Worm (Caenorhabditis elegans) whole organism, young adult: ENCODE data around the gene mtpn-1.

Source experiments
- B0035.1 ChIP-seq: sonication (generic microtip); optimal IDR thresholded peaks from 2 replicates; lab custom pipeline; 2016; ENCODE audit warnings: missing genetic modification characterization, mild to moderate bottlenecking, missing compliant biosample characterization, missing genotype, missing genetic modification reagents
- F23B12.7 ChIP-seq: sonication (generic microtip); optimal IDR thresholded peaks from 2 replicates; lab custom pipeline; 2017; ENCODE audit warnings: missing genetic modification characterization, mild to moderate bottlenecking, missing compliant biosample characterization, antibody characterized with exemption, moderate library complexity; ENCODE audit not compliant: insufficient read depth
- F39B2.1 ChIP-seq: fragments of 200-800 bp; sonication (Bioruptor generic); IDR thresholded peaks from 2 replicates; pipeline ENCODE4 v1.3.6; 2022; ENCODE audit warnings: missing genetic modification reagents, missing genetic modification characterization, missing compliant biosample characterization
- F55B11.4 ChIP-seq: sonication (generic microtip); optimal IDR thresholded peaks from 2 replicates; lab custom pipeline; 2016; ENCODE audit warnings: missing compliant biosample characterization, missing genetic modification characterization, borderline replicate concordance; ENCODE audit not compliant: insufficient read depth
- F57C9.4 ChIP-seq: sonication (generic microtip); optimal IDR thresholded peaks from 2 replicates; lab custom pipeline; 2017; ENCODE audit warnings: mild to moderate bottlenecking, missing genetic modification characterization, missing compliant biosample characterization
- K11D2.4 ChIP-seq: fragments of 200-800 bp; sonication (Bioruptor generic); IDR thresholded peaks from 2 replicates; pipeline ENCODE4 v1.3.6; 2022; ENCODE audit warnings: missing genetic modification reagents, missing genetic modification characterization, missing compliant biosample characterization
- T26A5.8 ChIP-seq: sonication (generic microtip); optimal IDR thresholded peaks from 2 replicates; lab custom pipeline; 2016; ENCODE audit warnings: missing genetic modification characterization, missing compliant biosample characterization
- Y95B8A.8 ChIP-seq: fragments of 200-800 bp; sonication (Bioruptor generic); IDR thresholded peaks from 2 replicates; pipeline ENCODE4 v1.3.6; 2022; ENCODE audit warnings: missing genetic modification reagents, missing genetic modification characterization, missing compliant biosample characterization
- akir-1 ChIP-seq: fragments of 200-800 bp; sonication (Bioruptor generic); optimal IDR thresholded peaks from 2 replicates; lab custom pipeline; 2018; ENCODE audit warnings: mild to moderate bottlenecking, missing genetic modification characterization, moderate library complexity, missing compliant biosample characterization
- attf-3 ChIP-seq: fragments of 200-800 bp; sonication (Bioruptor generic); conservative IDR thresholded peaks from 2 replicates; pipeline ENCODE4 v1.3.6; 2022; ENCODE audit warnings: missing genetic modification reagents, missing genetic modification characterization, missing compliant biosample characterization
- attf-6 ChIP-seq: fragments of 200-800 bp; sonication (Bioruptor generic); IDR thresholded peaks from 2 replicates; pipeline ENCODE4 v1.3.6; 2022; ENCODE audit warnings: missing genetic modification reagents, missing genetic modification characterization, missing compliant biosample characterization
- bed-1 ChIP-seq: fragments of 200-800 bp; sonication (Bioruptor generic); IDR thresholded peaks from 2 replicates; pipeline ENCODE4 v1.3.6; 2022; ENCODE audit warnings: missing genetic modification reagents, missing genetic modification characterization, missing compliant biosample characterization
- cebp-1 ChIP-seq, 2 experiments: fragments of 200-800 bp in 1 of 2; sonication (Bioruptor generic) in 1 of 2; sonication (generic microtip) in 1 of 2; IDR thresholded peaks in 1 of 2; optimal IDR thresholded peaks in 1 of 2; 2 replicates each; pipeline versions ENCODE4 v1.3.6 to Lab custom; 2017 to 2022; ENCODE audit warnings: missing compliant biosample characterization in 2 of 2, missing genetic modification characterization in 2 of 2, mild to moderate bottlenecking in 1 of 2, missing genetic modification reagents in 1 of 2, moderate library complexity in 1 of 2
- ceh-40 ChIP-seq: fragments of 200-800 bp; sonication (Bioruptor generic); IDR thresholded peaks from 2 replicates; pipeline ENCODE4 v1.3.6; 2022; ENCODE audit warnings: missing genetic modification characterization, missing compliant biosample characterization
- die-1 ChIP-seq: sonication (generic microtip); optimal IDR thresholded peaks from 2 replicates; lab custom pipeline; 2016; ENCODE audit warnings: missing genotype, mild to moderate bottlenecking, missing genetic modification characterization, missing compliant biosample characterization
- efl-1 ChIP-seq: fragments of 150-350 bp; optimal IDR thresholded peaks from 2 replicates; lab custom pipeline; 2014; ENCODE audit warnings: missing biosample characterization, missing genetic modification reagents, missing genetic modification characterization
- egl-44 ChIP-seq: fragments of 200-800 bp; sonication (Bioruptor generic); IDR thresholded peaks from 2 replicates; pipeline ENCODE4 v1.3.6; 2022; ENCODE audit warnings: missing genetic modification reagents, missing genetic modification characterization, missing compliant biosample characterization
- ekl-4 ChIP-seq: fragments of 200-800 bp; sonication (Bioruptor generic); IDR thresholded peaks from 2 replicates; pipeline ENCODE4 v1.3.6; 2022; ENCODE audit warnings: missing genetic modification reagents, missing genetic modification characterization, missing compliant biosample characterization
- hlh-12 ChIP-seq: sonication (generic microtip); optimal IDR thresholded peaks from 2 replicates; lab custom pipeline; 2016; ENCODE audit warnings: missing genetic modification characterization, missing compliant biosample characterization
- hmg-1.2 ChIP-seq: fragments of 200-800 bp; sonication (Bioruptor generic); IDR thresholded peaks from 2 replicates; pipeline ENCODE4 v1.3.6; 2022; ENCODE audit warnings: missing genetic modification reagents, missing genetic modification characterization, missing compliant biosample characterization
- hmg-20 ChIP-seq: fragments of 200-800 bp; sonication (Bioruptor generic); IDR thresholded peaks from 2 replicates; pipeline ENCODE4 v1.3.6; 2022; ENCODE audit warnings: missing genetic modification reagents, missing genetic modification characterization, missing compliant biosample characterization
- hrde-1 ChIP-seq: sonication (generic microtip); optimal IDR thresholded peaks from 2 replicates; lab custom pipeline; 2016; ENCODE audit warnings: missing genetic modification characterization, mild to moderate bottlenecking, missing compliant biosample characterization, moderate library complexity, missing genotype, missing genetic modification reagents, borderline replicate concordance
- hsf-1 ChIP-seq: fragments of 200-800 bp; sonication (Bioruptor generic); IDR thresholded peaks from 2 replicates; pipeline ENCODE4 v1.3.6; 2022; ENCODE audit warnings: missing genetic modification reagents, missing genetic modification characterization, missing compliant biosample characterization
- let-526 ChIP-seq: fragments of 200-800 bp; sonication (Bioruptor generic); IDR thresholded peaks from 2 replicates; pipeline ENCODE4 v1.3.6; 2022; ENCODE audit warnings: missing genetic modification reagents, missing genetic modification characterization, missing compliant biosample characterization
- let-607 ChIP-seq, 2 experiments: fragments of 200-800 bp in 1 of 2; sonication (Bioruptor generic) in 1 of 2; sonication (generic microtip) in 1 of 2; optimal IDR thresholded peaks; 2 replicates each; lab custom pipeline; 2016 to 2018; ENCODE audit warnings: mild to moderate bottlenecking in 2 of 2, missing compliant biosample characterization in 2 of 2, missing genetic modification characterization in 2 of 2, moderate library complexity in 2 of 2, missing genotype in 1 of 2
- lin-26 ChIP-seq: fragments of 200-800 bp; sonication (Bioruptor generic); IDR thresholded peaks from 2 replicates; pipeline ENCODE4 v1.3.6; 2022; ENCODE audit warnings: missing genetic modification reagents, missing genetic modification characterization, missing compliant biosample characterization
- lir-1 ChIP-seq: fragments of 200-800 bp; sonication (Bioruptor generic); conservative IDR thresholded peaks from 2 replicates; pipeline ENCODE4 v1.3.6; 2022; ENCODE audit warnings: missing genetic modification reagents, missing genetic modification characterization, missing compliant biosample characterization
- madf-10 ChIP-seq: sonication (generic microtip); optimal IDR thresholded peaks from 2 replicates; lab custom pipeline; 2016; ENCODE audit warnings: mild to moderate bottlenecking, missing genetic modification characterization, missing compliant biosample characterization
- madf-6 ChIP-seq: fragments of 200-800 bp; sonication (Bioruptor generic); IDR thresholded peaks from 2 replicates; pipeline ENCODE4 v1.3.6; 2022; ENCODE audit warnings: missing genetic modification reagents, missing genetic modification characterization, missing compliant biosample characterization
- madf-8 ChIP-seq: fragments of 200-800 bp; sonication (Bioruptor generic); conservative IDR thresholded peaks from 2 replicates; pipeline ENCODE4 v1.3.6; 2022; ENCODE audit warnings: missing genetic modification reagents, missing genetic modification characterization, missing compliant biosample characterization
- nhr-120 ChIP-seq: fragments of 200-800 bp; sonication (Bioruptor generic); IDR thresholded peaks from 2 replicates; pipeline ENCODE4 v1.3.6; 2022; ENCODE audit warnings: missing genetic modification characterization, missing compliant biosample characterization
- nhr-27 ChIP-seq: fragments of 200-800 bp; sonication (Bioruptor generic); optimal IDR thresholded peaks from 2 replicates; lab custom pipeline; 2018; ENCODE audit warnings: mild to moderate bottlenecking, missing genetic modification characterization, moderate library complexity, missing compliant biosample characterization
- nhr-80 ChIP-seq: sonication (generic microtip); optimal IDR thresholded peaks from 2 replicates; lab custom pipeline; 2016; ENCODE audit warnings: missing genetic modification characterization, missing compliant biosample characterization
- nhr-90 ChIP-seq: sonication (generic microtip); optimal IDR thresholded peaks from 2 replicates; lab custom pipeline; 2016; ENCODE audit warnings: missing genotype, mild to moderate bottlenecking, missing genetic modification characterization, missing compliant biosample characterization
- pha-4 ChIP-seq: fragments of 150-350 bp; sonication (generic microtip); optimal IDR thresholded peaks from 2 replicates; lab custom pipeline; 2014; ENCODE audit warnings: missing biosample characterization, missing genetic modification reagents, missing genetic modification characterization
- sdz-38 ChIP-seq: sonication (generic microtip); optimal IDR thresholded peaks from 2 replicates; lab custom pipeline; 2016; ENCODE audit warnings: missing genotype, missing genetic modification characterization, missing compliant biosample characterization
- sea-2 ChIP-seq: fragments of 200-800 bp; sonication (Bioruptor generic); IDR thresholded peaks from 2 replicates; pipeline ENCODE4 v1.3.6; 2022; ENCODE audit warnings: missing genetic modification characterization, missing compliant biosample characterization
- snpc-1.1 ChIP-seq: sonication (generic microtip); optimal IDR thresholded peaks from 2 replicates; lab custom pipeline; 2017; ENCODE audit warnings: missing genetic modification characterization, mild to moderate bottlenecking, missing compliant biosample characterization, antibody characterized with exemption, moderate library complexity, missing genotype, missing genetic modification reagents; ENCODE audit not compliant: insufficient read depth
- somi-1 ChIP-seq: fragments of 200-800 bp; sonication (Bioruptor generic); optimal IDR thresholded peaks from 2 replicates; lab custom pipeline; 2018; ENCODE audit warnings: mild to moderate bottlenecking, missing genetic modification characterization, missing compliant biosample characterization
- sptf-2 ChIP-seq: fragments of 200-800 bp; sonication (Bioruptor generic); optimal IDR thresholded peaks from 2 replicates; lab custom pipeline; 2018; ENCODE audit warnings: mild to moderate bottlenecking, missing genetic modification characterization, missing compliant biosample characterization
- tbx-9 ChIP-seq: sonication (generic microtip); optimal IDR thresholded peaks from 2 replicates; lab custom pipeline; 2016; ENCODE audit warnings: borderline replicate concordance, missing genetic modification characterization, inconsistent platforms, missing compliant biosample characterization
- xnd-1 ChIP-seq: sonication (generic microtip); optimal IDR thresholded peaks from 2 replicates; lab custom pipeline; 2016; ENCODE audit warnings: missing genotype, missing genetic modification reagents, missing genetic modification characterization, missing compliant biosample characterization
- ztf-3 ChIP-seq: fragments of 200-800 bp; sonication (Bioruptor generic); optimal IDR thresholded peaks from 2 replicates; lab custom pipeline; 2018; ENCODE audit warnings: mild to moderate bottlenecking, missing genetic modification characterization, missing compliant biosample characterization
- ztf-6 ChIP-seq: fragments of 200-800 bp; sonication (Bioruptor generic); IDR thresholded peaks from 2 replicates; pipeline ENCODE4 v1.3.6; 2022; ENCODE audit warnings: missing genetic modification reagents, missing genetic modification characterization, missing compliant biosample characterization

The mtpn-1 gene

DNA sequence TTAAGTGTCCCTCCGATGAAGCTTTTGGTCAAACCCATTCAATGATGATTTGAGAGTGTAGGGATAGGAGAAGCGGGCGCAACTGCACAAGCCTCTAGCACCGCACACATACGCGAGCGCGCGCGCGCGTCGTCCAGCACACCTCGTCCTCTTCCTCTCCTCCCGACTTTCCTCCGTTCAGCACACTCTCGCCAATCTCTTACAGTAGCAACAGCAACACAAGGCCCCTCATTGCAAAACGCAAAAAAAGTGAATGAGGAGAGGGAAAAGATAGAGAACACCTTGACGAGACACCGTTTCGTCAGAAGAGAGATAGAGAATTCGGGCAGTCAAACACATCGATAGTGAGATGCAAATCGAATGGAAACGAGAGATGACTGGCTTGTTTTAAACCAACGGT is 25.2 kb downstream of the mtpn-1 start (continued):
- no peak for TF ChIP-seq somi-1 (GFP tag; lab: Kevin White, UChicago)
- TF ChIP-seq madf-6 (GFP tag; lab: Robert Waterston, UW) = no peak
- TF ChIP-seq attf-6 (GFP tag; lab: Robert Waterston, UW) = no peak
- no peak for TF ChIP-seq efl-1 (GFP tag; lab: Kevin White, UChicago)
- no peak for TF ChIP-seq hlh-12 (tag; lab: Kevin White, UChicago)
- peak; percentile 10 for TF ChIP-seq madf-10
- peak; percentile 91 for TF ChIP-seq nhr-80 (tag; lab: Kevin White, UChicago)
- TF ChIP-seq snpc-1.1 (tag; lab: Kevin White, UChicago) = no peak
- TF ChIP-seq hrde-1 (tag; lab: Kevin White, UChicago) = no peak
- no peak for TF ChIP-seq nhr-27 (tag; lab: Kevin White, UChicago)
- TF ChIP-seq egl-44 (GFP tag; lab: Robert Waterston, UW) = no peak
- no peak for TF ChIP-seq nhr-120
- peak; percentile 3 for TF ChIP-seq F23B12.7 (tag; lab: Kevin White, UChicago)
- no peak for TF ChIP-seq die-1 (tag; lab: Kevin White, UChicago)
- no peak for TF ChIP-seq Y95B8A.8 (GFP tag; lab: Robert Waterston, UW)
- TF ChIP-seq lir-1 (GFP tag; lab: Robert Waterston, UW) = no peak
- no peak for TF ChIP-seq attf-3
- TF ChIP-seq let-607 (tag; optimal IDR thresholded peaks at IDR 0.05; lab: Kevin White, UChicago) = no peak
- TF ChIP-seq sptf-2 (GFP tag; lab: Kevin White, UChicago) = no peak
- no peak for TF ChIP-seq akir-1 (GFP tag; lab: Kevin White, UChicago)
- TF ChIP-seq pha-4 (tag; lab: Kevin White, UChicago) = no peak
- TF ChIP-seq tbx-9 (tag; lab: Kevin White, UChicago) = no peak
- TF ChIP-seq hmg-20 = no peak
- TF ChIP-seq lin-26 (GFP tag; lab: Robert Waterston, UW) = 0 out of 2 replicates have a peak, but pooled peaks have one; percentile 14
- no peak for TF ChIP-seq ztf-6 (GFP tag; lab: Robert Waterston, UW)
- TF ChIP-seq hmg-1.2 (GFP tag; lab: Robert Waterston, UW) = peak; percentile 58
- no peak for TF ChIP-seq xnd-1 (tag; lab: Kevin White, UChicago)

DNA sequence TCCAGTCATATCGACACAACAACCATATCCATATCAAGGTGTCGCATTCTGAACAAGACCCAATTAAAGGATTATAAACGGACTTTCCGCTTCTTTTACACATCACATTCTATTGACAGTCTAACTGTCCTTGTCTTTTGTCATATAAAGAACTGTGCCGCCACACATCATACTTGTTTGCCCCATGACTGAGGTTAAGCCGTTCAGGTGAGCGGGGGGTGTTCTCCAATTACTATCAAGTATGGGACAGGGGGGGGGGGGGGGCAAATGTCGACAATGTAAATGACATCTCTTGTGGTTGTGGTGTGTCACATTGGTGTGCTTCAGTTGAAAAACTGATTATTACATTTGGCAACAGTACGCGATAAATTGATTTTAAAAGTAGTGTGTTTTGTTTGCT is 26.5 kb downstream of the mtpn-1 start:
- TF ChIP-seq let-526 (GFP tag; lab: Robert Waterston, UW) (no peak), cebp-1 (GFP tag; IDR thresholded peaks at IDR 0.05; lab: Robert Waterston, UW) (no peak), cebp-1 (tag; optimal IDR thresholded peaks at IDR 0.05; lab: Kevin White, UChicago) (peak; percentile 22), bed-1 (no peak)

DNA sequence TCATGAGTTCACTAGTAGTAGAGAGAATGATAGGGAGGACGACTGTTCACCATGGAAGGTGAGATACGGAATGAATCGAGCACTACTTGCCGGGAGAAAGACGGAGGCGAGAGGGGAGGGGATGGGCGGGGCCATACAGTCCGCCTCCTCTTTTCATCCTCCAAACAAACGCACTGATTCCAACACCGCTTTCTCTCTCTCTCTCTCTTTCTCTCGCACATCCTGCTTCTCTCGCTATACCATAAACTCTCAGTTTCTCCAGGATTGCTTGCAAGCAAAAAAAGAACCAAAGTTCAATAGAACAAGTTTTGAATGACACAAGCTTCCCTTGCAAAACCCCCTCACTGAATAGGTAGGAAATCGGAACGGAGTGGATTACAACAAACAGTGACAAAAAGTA is 28.1 kb downstream of the mtpn-1 start:
- TF ChIP-seq F55B11.4 (tag; lab: Kevin White, UChicago) (no peak), nhr-80 (tag; lab: Kevin White, UChicago) (peak; percentile 63)
- TF ChIP-seq, all 124 proteins: peak for 1

DNA sequence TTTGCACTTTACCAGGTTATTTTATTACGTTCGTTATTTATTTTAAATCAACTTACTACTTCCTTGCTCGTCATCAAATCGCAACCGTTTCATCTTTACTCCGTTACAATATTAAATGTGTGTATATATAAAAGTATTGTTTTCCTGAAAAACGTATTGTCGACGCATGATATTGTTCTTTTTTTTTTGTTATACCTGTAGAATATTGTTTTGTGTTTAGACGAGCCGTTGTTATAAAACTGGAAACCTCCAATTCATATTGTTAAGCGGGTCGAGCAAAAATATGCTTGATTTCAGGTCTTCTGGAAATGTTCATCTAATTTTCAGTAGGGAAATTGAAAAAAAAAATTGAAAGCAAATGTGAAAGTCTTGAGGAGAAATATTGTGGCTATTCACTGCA is 31.6 kb downstream of the mtpn-1 start, which contains the start of gene gid-2:
TSS of gene gid-2 (minus strand) at position 101 of the 400 bp plus-strand sequence.
- no peak for TF ChIP-seq T26A5.8
- no peak for TF ChIP-seq sdz-38 (tag; lab: Kevin White, UChicago)
- TF ChIP-seq F39B2.1 = no peak
- no peak for TF ChIP-seq nhr-90
- TF ChIP-seq F57C9.4 (tag; lab: Kevin White, UChicago) = no peak
- TF ChIP-seq efl-1 (GFP tag; lab: Kevin White, UChicago) = no peak
- no peak for TF ChIP-seq ekl-4
- no peak for TF ChIP-seq K11D2.4 (GFP tag; lab: Robert Waterston, UW)
- no peak for TF ChIP-seq madf-8 (GFP tag; lab: Robert Waterston, UW)
- no peak for TF ChIP-seq akir-1 (GFP tag; lab: Kevin White, UChicago)
- no peak for TF ChIP-seq ztf-3 (GFP tag; lab: Kevin White, UChicago)
- TF ChIP-seq ceh-40 (GFP tag; lab: Robert Waterston, UW) = no peak
- TF ChIP-seq hsf-1 (GFP tag; lab: Robert Waterston, UW) = no peak
- no peak for TF ChIP-seq sea-2
- no peak for TF ChIP-seq let-526 (GFP tag; lab: Robert Waterston, UW)
- TF ChIP-seq B0035.1 (tag; lab: Kevin White, UChicago) = no peak
